Worm (Caenorhabditis elegans): Measurements from ENCODE around the gene kvs-3.
A peak's percentile ranks its signal among the peaks of the same experiment; 100 is the strongest.

Gene kvs-3

ce11 chrV:9328670-9329069 lies 10.6 kb downstream of the kvs-3 start, which contains the start of gene K07B1.4:
Gene K07B1.4 (plus strand): TSS chrV:9328970.
- TF ChIP-seq daf-16 (GFP tag; optimal IDR thresholded peaks at IDR 0.05) (no peak), daf-16 (tag; optimal IDR thresholded peaks at IDR 0.05) (peak; percentile 24), unc-39 (tag; optimal IDR thresholded peaks at IDR 0.05) (no peak)

ce11 chrV:9329245-9329979 lies 11.3 kb downstream of the kvs-3 start:
- no peak for TF ChIP-seq nhr-237 (tag; optimal IDR thresholded peaks at IDR 0.05)
- TF ChIP-seq ceh-28 (tag; optimal IDR thresholded peaks at IDR 0.05): no peak
- TF ChIP-seq sdz-12 (GFP tag; optimal IDR thresholded peaks at IDR 0.05): no peak
- no peak for TF ChIP-seq aly-2 (tag; optimal IDR thresholded peaks at IDR 0.05)
- no peak for TF ChIP-seq daf-16 (GFP tag; optimal IDR thresholded peaks at IDR 0.05)
- TF ChIP-seq daf-16 (tag; optimal IDR thresholded peaks at IDR 0.05): peak; percentile 74
- TF ChIP-seq lin-38 (GFP tag; IDR thresholded peaks at IDR 0.05): no peak
- TF ChIP-seq ZK546.5 (tag; optimal IDR thresholded peaks at IDR 0.05): no peak
- TF ChIP-seq zfp-2 (tag; optimal IDR thresholded peaks at IDR 0.05): no peak
- no peak for TF ChIP-seq F44E2.7 (GFP tag; IDR thresholded peaks at IDR 0.05)
- no peak for TF ChIP-seq ztf-11 (tag; optimal IDR thresholded peaks at IDR 0.05)
- no peak for TF ChIP-seq F10B5.3 (tag; optimal IDR thresholded peaks at IDR 0.05)
- TF ChIP-seq dve-1 (tag; optimal IDR thresholded peaks at IDR 0.05; ENCODE audit: insufficient read depth): no peak
- no peak for TF ChIP-seq ces-1 (GFP tag; optimal IDR thresholded peaks at IDR 0.05)
- no peak for TF ChIP-seq nhr-6 (tag; optimal IDR thresholded peaks at IDR 0.05)
- no peak for TF ChIP-seq snpc-1.2 (GFP tag; IDR thresholded peaks at IDR 0.05)
- TF ChIP-seq madf-5 (GFP tag; IDR thresholded peaks at IDR 0.05): no peak
- TF ChIP-seq nhr-28 (tag; optimal IDR thresholded peaks at IDR 0.05): peak; percentile 97
- no peak for TF ChIP-seq nhr-25 (tag; optimal IDR thresholded peaks at IDR 0.05; ENCODE audit: borderline replicate concordance, insufficient read depth)
- no peak for TF ChIP-seq cey-2 (tag; optimal IDR thresholded peaks at IDR 0.05; ENCODE audit: borderline replicate concordance, insufficient read depth)
- TF ChIP-seq mes-2 (tag; optimal IDR thresholded peaks at IDR 0.05; ENCODE audit: poor library complexity, severe bottlenecking): peak; percentile 0
- peak; percentile 8 for TF ChIP-seq hlh-30 (tag; optimal IDR thresholded peaks at IDR 0.05; ENCODE audit: insufficient read depth)
- TF ChIP-seq nhr-48 (tag; optimal IDR thresholded peaks at IDR 0.05): no peak
- peak; percentile 46 for TF ChIP-seq aha-1 (tag)
- TF ChIP-seq R02D3.7 (tag; optimal IDR thresholded peaks at IDR 0.05): no peak
- no peak for TF ChIP-seq fkh-10 (GFP tag; optimal IDR thresholded peaks at IDR 0.05)

ce11 chrV:9332611-9333315 lies 14.7 kb downstream of the kvs-3 start:
- no peak for TF ChIP-seq lin-29 (GFP tag; IDR thresholded peaks at IDR 0.05)
- TF ChIP-seq arid-1 (GFP tag; conservative IDR thresholded peaks at IDR 0.05): no peak
- peak; percentile 3 for TF ChIP-seq nhr-28 (tag; optimal IDR thresholded peaks at IDR 0.05)
- TF ChIP-seq ctbp-1 (GFP tag; IDR thresholded peaks at IDR 0.05): no peak
- no peak for TF ChIP-seq daf-16 (GFP tag; optimal IDR thresholded peaks at IDR 0.05)
- TF ChIP-seq daf-16 (tag; optimal IDR thresholded peaks at IDR 0.05): peak; percentile 40
- TF ChIP-seq pha-4 (GFP tag; IDR thresholded peaks at IDR 0.05): no peak
- peak; percentile 77 for TF ChIP-seq pha-4 (tag; optimal IDR thresholded peaks at IDR 0.05)
- TF ChIP-seq unc-62 (GFP tag; optimal IDR thresholded peaks at IDR 0.05 in 1 of 2): peak in 1 of 2 experiments; percentile 37
- no peak for TF ChIP-seq unc-62 (tag; optimal IDR thresholded peaks at IDR 0.05)
- peak; percentile 95 for TF ChIP-seq aha-1 (tag)
- peak; percentile 20 for TF ChIP-seq nhr-11 (tag; optimal IDR thresholded peaks at IDR 0.05)
- TF ChIP-seq dmd-6 (GFP tag; IDR thresholded peaks at IDR 0.05): peak; percentile 29

Measured in whole organism, L4 larva.